Worm (Caenorhabditis elegans): ENCODE data around the gene folt-3.

- TF ChIP-seq pros-1 (tag; optimal IDR thresholded peaks at IDR 0.05) (no peak), hlh-15 (tag; optimal IDR thresholded peaks at IDR 0.05) (no peak), pag-3 (tag; optimal IDR thresholded peaks at IDR 0.05; ENCODE audit: borderline replicate concordance) (no peak), tbx-7 (tag; optimal IDR thresholded peaks at IDR 0.05) (no peak), dve-1 (tag; optimal IDR thresholded peaks at IDR 0.05) (no peak), ama-1 (optimal IDR thresholded peaks at IDR 0.05) (no peak), ttx-3 (tag; optimal IDR thresholded peaks at IDR 0.05) (no peak)
Measured at ce11 chrV:7643416-7643815, 33.9 kb upstream of the folt-3 start, which contains the start of gene F07C4.11.

Data from whole organism, late embryonic.